Worm (Caenorhabditis elegans): ENCODE results near the gene srw-138.

DNA sequence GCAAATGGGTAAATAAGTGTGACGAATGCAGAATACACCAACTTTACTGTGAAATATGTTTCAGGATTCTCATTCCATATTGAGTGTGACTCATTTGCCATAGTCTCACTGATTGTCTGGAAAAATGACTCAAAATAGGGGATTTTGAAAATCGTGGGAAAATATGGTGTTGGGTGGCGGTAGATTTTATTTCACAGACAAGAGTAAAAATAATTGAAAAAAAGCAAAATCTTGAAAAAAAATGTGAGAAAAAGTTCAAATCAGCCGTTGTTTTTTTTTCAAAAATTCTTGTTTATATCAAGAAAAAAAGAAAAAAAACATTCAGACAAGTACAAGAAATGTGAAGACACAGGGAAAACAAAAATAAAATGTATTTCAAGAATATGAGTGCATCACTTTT lies 40.3 kb downstream of the srw-138 start, which contains the start of gene srh-38:
- no peak for TF ChIP-seq him-1 (tag; optimal IDR thresholded peaks at IDR 0.05)
- no peak for TF ChIP-seq dao-5 (tag; optimal IDR thresholded peaks at IDR 0.05)
- TF ChIP-seq W03F9.2 (tag; optimal IDR thresholded peaks at IDR 0.05), result no peak
